Worm (Caenorhabditis elegans) whole organism, late embryonic: ENCODE measurements around the gene R12B2.6.

Source experiments
- C08G9.2 ChIP-seq: sonication (generic microtip); optimal IDR thresholded peaks from 2 replicates; lab custom pipeline; 2016; ENCODE audit warnings: mild to moderate bottlenecking, missing genetic modification characterization, moderate library complexity, missing compliant biosample characterization
- F13H6.1 ChIP-seq: sonication (generic microtip); optimal IDR thresholded peaks from 2 replicates; lab custom pipeline; 2016; ENCODE audit warnings: missing genetic modification characterization, missing compliant biosample characterization
- K02D7.2 ChIP-seq: sonication (generic microtip); optimal IDR thresholded peaks from 2 replicates; lab custom pipeline; 2017; ENCODE audit warnings: mild to moderate bottlenecking, missing genetic modification characterization, missing compliant biosample characterization
- ama-1 ChIP-seq: fragments of 150-350 bp; optimal IDR thresholded peaks from 2 replicates; lab custom pipeline; 2014
- ceh-14 ChIP-seq: sonication (generic microtip); optimal IDR thresholded peaks from 2 replicates; lab custom pipeline; 2016; ENCODE audit warnings: missing genotype, missing genetic modification characterization, missing compliant biosample characterization
- ceh-19 ChIP-seq: fragments of 200-800 bp; sonication (Bioruptor generic); optimal IDR thresholded peaks from 2 replicates; lab custom pipeline; 2018; ENCODE audit warnings: mild to moderate bottlenecking, missing genetic modification characterization, missing compliant biosample characterization
- ceh-22 ChIP-seq: sonication (generic microtip); optimal IDR thresholded peaks from 2 replicates; lab custom pipeline; 2017; ENCODE audit warnings: missing biosample characterization, missing genetic modification characterization
- ceh-24 ChIP-seq: sonication (generic microtip); optimal IDR thresholded peaks from 2 replicates; lab custom pipeline; 2016; ENCODE audit warnings: mild to moderate bottlenecking, missing genetic modification characterization, missing compliant biosample characterization
- ceh-30 ChIP-seq: fragments of 150-350 bp; optimal IDR thresholded peaks from 2 replicates; lab custom pipeline; 2014; ENCODE audit warnings: missing biosample characterization, missing genetic modification characterization
- ceh-34 ChIP-seq: sonication (generic microtip); optimal IDR thresholded peaks from 2 replicates; lab custom pipeline; 2016; ENCODE audit warnings: mild to moderate bottlenecking, missing genetic modification characterization, missing compliant biosample characterization
- ceh-45 ChIP-seq: fragments of 200-800 bp; sonication (Bioruptor generic); IDR thresholded peaks from 2 replicates; pipeline ENCODE4 v1.3.6; 2022; ENCODE audit warnings: missing genetic modification reagents, missing genetic modification characterization, missing compliant biosample characterization
- ceh-9 ChIP-seq: sonication (generic microtip); optimal IDR thresholded peaks from 2 replicates; lab custom pipeline; 2016; ENCODE audit warnings: mild to moderate bottlenecking, missing genetic modification characterization, inconsistent platforms, missing compliant biosample characterization
- che-1 ChIP-seq: sonication (generic microtip); optimal IDR thresholded peaks from 2 replicates; lab custom pipeline; 2016; ENCODE audit warnings: mild to moderate bottlenecking, missing genetic modification characterization, missing compliant biosample characterization
- dmd-4 ChIP-seq: sonication (generic microtip); optimal IDR thresholded peaks from 2 replicates; lab custom pipeline; 2016; ENCODE audit warnings: borderline replicate concordance, missing genetic modification characterization, missing compliant biosample characterization
- elt-2 ChIP-seq: sonication (generic microtip); optimal IDR thresholded peaks from 2 replicates; lab custom pipeline; 2016; ENCODE audit warnings: missing genetic modification reagents, missing genetic modification characterization, missing compliant biosample characterization
- elt-4 ChIP-seq: sonication (generic microtip); optimal IDR thresholded peaks from 2 replicates; lab custom pipeline; 2016; ENCODE audit warnings: missing genetic modification characterization, missing compliant biosample characterization
- ets-4 ChIP-seq: sonication (generic microtip); optimal IDR thresholded peaks from 2 replicates; lab custom pipeline; 2016; ENCODE audit warnings: missing genetic modification characterization, missing compliant biosample characterization
- eyg-1 ChIP-seq: sonication (generic microtip); optimal IDR thresholded peaks from 2 replicates; lab custom pipeline; 2016; ENCODE audit warnings: missing genotype, missing genetic modification characterization, missing compliant biosample characterization
- fax-1 ChIP-seq: sonication (generic microtip); optimal IDR thresholded peaks from 2 replicates; lab custom pipeline; 2016; ENCODE audit warnings: missing genotype, missing genetic modification characterization, missing compliant biosample characterization
- fkh-6 ChIP-seq: sonication (generic microtip); optimal IDR thresholded peaks from 2 replicates; lab custom pipeline; 2016; ENCODE audit warnings: missing genetic modification characterization, missing compliant biosample characterization
- gmeb-2 ChIP-seq: sonication (generic microtip); optimal IDR thresholded peaks from 2 replicates; lab custom pipeline; 2016; ENCODE audit warnings: missing genetic modification characterization, inconsistent platforms, missing compliant biosample characterization
- hlh-15 ChIP-seq: sonication (generic microtip); optimal IDR thresholded peaks from 2 replicates; lab custom pipeline; 2016; ENCODE audit warnings: missing genetic modification characterization, missing compliant biosample characterization
- hlh-30 ChIP-seq: sonication (generic microtip); optimal IDR thresholded peaks from 2 replicates; lab custom pipeline; 2017; ENCODE audit warnings: antibody characterized with exemption, missing genetic modification characterization, missing compliant biosample characterization; ENCODE audit not compliant: insufficient read depth
- madf-2 ChIP-seq: sonication (generic microtip); optimal IDR thresholded peaks from 2 replicates; lab custom pipeline; 2017; ENCODE audit warnings: missing genetic modification characterization, missing compliant biosample characterization
- mec-3 ChIP-seq: sonication (generic microtip); optimal IDR thresholded peaks from 2 replicates; lab custom pipeline; 2016; ENCODE audit warnings: borderline replicate concordance, missing genetic modification characterization, missing compliant biosample characterization
- nfya-1 ChIP-seq: sonication (generic microtip); optimal IDR thresholded peaks from 2 replicates; lab custom pipeline; 2017; ENCODE audit warnings: missing genetic modification characterization, mild to moderate bottlenecking, missing compliant biosample characterization, antibody characterized with exemption, moderate library complexity
- nhr-11 ChIP-seq: fragments of 150-350 bp; optimal IDR thresholded peaks from 2 replicates; lab custom pipeline; 2014; ENCODE audit warnings: missing biosample characterization, missing genetic modification characterization
- nhr-232 ChIP-seq: sonication (generic microtip); optimal IDR thresholded peaks from 2 replicates; lab custom pipeline; 2016; ENCODE audit warnings: missing genetic modification characterization, missing compliant biosample characterization
- npax-4 ChIP-seq: sonication (generic microtip); optimal IDR thresholded peaks from 2 replicates; lab custom pipeline; 2016; ENCODE audit warnings: missing genetic modification characterization, missing compliant biosample characterization
- pat-9 ChIP-seq: fragments of 200-800 bp; sonication (Bioruptor generic); optimal IDR thresholded peaks from 2 replicates; lab custom pipeline; 2018; ENCODE audit warnings: mild to moderate bottlenecking, missing genetic modification characterization, moderate library complexity, missing compliant biosample characterization
- pax-1 ChIP-seq: fragments of 150-350 bp; optimal IDR thresholded peaks from 2 replicates; lab custom pipeline; 2014; ENCODE audit warnings: missing biosample characterization, missing genetic modification characterization
- pqm-1 ChIP-seq: sonication (generic microtip); optimal IDR thresholded peaks from 2 replicates; lab custom pipeline; 2016; ENCODE audit warnings: missing genetic modification characterization, missing compliant biosample characterization
- pros-1 ChIP-seq: fragments of 150-350 bp; optimal IDR thresholded peaks from 2 replicates; lab custom pipeline; 2014; ENCODE audit warnings: missing biosample characterization, missing genetic modification reagents, missing genetic modification characterization
- ref-2 ChIP-seq: sonication (generic microtip); optimal IDR thresholded peaks from 2 replicates; lab custom pipeline; 2016; ENCODE audit warnings: missing genetic modification characterization, missing compliant biosample characterization
- rnt-1 ChIP-seq: sonication (generic microtip); optimal IDR thresholded peaks from 2 replicates; lab custom pipeline; 2016; ENCODE audit warnings: missing genetic modification characterization, missing compliant biosample characterization
- sdc-2 ChIP-seq: sonication (generic microtip); optimal IDR thresholded peaks from 2 replicates; lab custom pipeline; 2016; ENCODE audit warnings: missing genotype, missing genetic modification characterization, missing compliant biosample characterization
- sox-2 ChIP-seq: fragments of 200-800 bp; sonication (Bioruptor generic); IDR thresholded peaks from 2 replicates; pipeline ENCODE4 v1.3.6; 2022; ENCODE audit warnings: missing genetic modification reagents, missing genetic modification characterization, missing compliant biosample characterization
- sox-4 ChIP-seq: sonication (generic microtip); optimal IDR thresholded peaks from 2 replicates; lab custom pipeline; 2017; ENCODE audit warnings: mild to moderate bottlenecking, missing genetic modification characterization, inconsistent platforms, missing compliant biosample characterization
- syd-9 ChIP-seq: sonication (generic microtip); optimal IDR thresholded peaks from 2 replicates; lab custom pipeline; 2016; ENCODE audit warnings: mild to moderate bottlenecking, missing genetic modification characterization, moderate library complexity, missing compliant biosample characterization
- tbx-2 ChIP-seq: sonication (generic microtip); optimal IDR thresholded peaks from 2 replicates; lab custom pipeline; 2016; ENCODE audit warnings: missing genetic modification characterization, missing compliant biosample characterization
- tbx-7 ChIP-seq: sonication (generic microtip); optimal IDR thresholded peaks from 2 replicates; lab custom pipeline; 2016; ENCODE audit warnings: missing genotype, missing genetic modification characterization, missing compliant biosample characterization
- ttx-3 ChIP-seq: sonication (generic microtip); optimal IDR thresholded peaks from 2 replicates; lab custom pipeline; 2016; ENCODE audit warnings: missing genetic modification reagents, missing genetic modification characterization, missing compliant biosample characterization
- unc-42 ChIP-seq: sonication (generic microtip); optimal IDR thresholded peaks from 2 replicates; lab custom pipeline; 2016; ENCODE audit warnings: missing genotype, missing genetic modification characterization, missing compliant biosample characterization
- unc-55 ChIP-seq: sonication (generic microtip); optimal IDR thresholded peaks from 2 replicates; lab custom pipeline; 2017; ENCODE audit warnings: missing biosample characterization, missing genetic modification reagents, missing genetic modification characterization
- unc-86 ChIP-seq: sonication (generic microtip); optimal IDR thresholded peaks from 2 replicates; lab custom pipeline; 2016; ENCODE audit warnings: missing genetic modification characterization, missing compliant biosample characterization
- zip-5 ChIP-seq: sonication (generic microtip); optimal IDR thresholded peaks from 2 replicates; lab custom pipeline; 2016; ENCODE audit warnings: missing genetic modification characterization, missing compliant biosample characterization
- ztf-16 ChIP-seq: sonication (generic microtip); optimal IDR thresholded peaks from 2 replicates; lab custom pipeline; 2017; ENCODE audit warnings: missing genetic modification characterization, missing compliant biosample characterization

The R12B2.6 gene

DNA sequence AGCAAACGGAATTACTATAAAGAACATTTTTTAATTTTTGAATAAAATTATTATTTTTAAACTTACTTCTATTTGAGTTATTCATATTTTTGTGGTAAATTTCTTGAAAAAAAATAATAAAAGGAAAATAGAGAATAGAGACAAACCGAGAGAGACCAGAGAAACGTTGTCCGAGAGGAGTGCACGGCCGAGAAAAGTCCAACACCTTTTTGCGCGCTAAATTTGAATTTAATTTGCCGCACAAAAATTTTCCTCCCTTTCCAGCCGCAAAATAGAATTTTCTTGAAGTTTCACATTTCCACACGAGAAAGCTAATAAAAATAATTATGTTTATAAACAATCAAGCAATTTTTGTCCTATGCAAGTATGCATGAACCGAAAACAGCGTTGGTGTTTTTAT lies 37.8 kb upstream of the R12B2.6 start, which contains the start of the genes F01F1.11 and F01F1.3 (continued):
- TF ChIP-seq sox-2 (GFP tag; lab: Robert Waterston, UW) (no peak), ref-2 (tag; lab: Kevin White, UChicago) (peak; percentile 62), tbx-7 (peak; percentile 64), zip-5 (tag; lab: Kevin White, UChicago) (peak; percentile 38), ceh-34 (tag; lab: Kevin White, UChicago) (peak; percentile 37), rnt-1 (peak; percentile 37)

DNA sequence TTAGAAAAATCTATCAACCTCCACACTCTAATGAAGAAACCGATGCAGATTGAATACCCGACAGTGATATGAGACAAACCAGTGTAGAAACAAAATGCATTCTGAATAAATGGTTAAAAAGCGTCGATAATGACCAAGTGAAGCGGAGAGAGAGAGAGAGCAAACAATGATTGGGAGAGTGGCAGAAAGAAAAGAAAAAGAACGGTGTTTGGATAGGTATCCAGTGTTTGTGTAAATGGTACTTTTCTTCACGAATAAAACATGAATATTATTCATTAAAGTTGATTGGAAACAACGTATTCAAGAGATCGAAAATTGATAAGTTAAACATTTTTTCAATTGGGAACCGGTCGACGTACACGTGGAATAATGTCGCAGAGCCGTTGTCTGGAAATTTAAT lies 35.5 kb upstream of the R12B2.6 start, which contains the start of gene F01F1.15:
TSS of gene F01F1.15 (minus strand) at position 101 of the 400 bp plus-strand sequence.
- no peak for TF ChIP-seq ceh-30 (tag; lab: Kevin White, UChicago)
- TF ChIP-seq fkh-6 = no peak
- TF ChIP-seq madf-2 (tag; lab: Kevin White, UChicago) = no peak
- no peak for TF ChIP-seq elt-2 (tag; lab: Kevin White, UChicago)
- TF ChIP-seq eyg-1 (tag; lab: Kevin White, UChicago) = no peak
- TF ChIP-seq pros-1 (tag; lab: Kevin White, UChicago) = no peak
- no peak for TF ChIP-seq mec-3
- no peak for TF ChIP-seq ceh-34 (tag; lab: Kevin White, UChicago)
- no peak for TF ChIP-seq dmd-4 (tag; lab: Kevin White, UChicago)
- TF ChIP-seq K02D7.2 = no peak
- TF ChIP-seq gmeb-2 (tag; lab: Kevin White, UChicago) = no peak
- TF ChIP-seq sox-4 (tag; lab: Kevin White, UChicago) = no peak
- no peak for TF ChIP-seq nhr-11 (tag; lab: Kevin White, UChicago)
- TF ChIP-seq che-1 = no peak
- no peak for TF ChIP-seq zip-5 (tag; lab: Kevin White, UChicago)
- no peak for TF ChIP-seq ceh-9
- no peak for TF ChIP-seq tbx-7
- TF ChIP-seq ceh-24 (tag; lab: Kevin White, UChicago) = no peak
- no peak for TF ChIP-seq hlh-30 (tag; lab: Kevin White, UChicago)
- TF ChIP-seq tbx-2 = no peak
- TF ChIP-seq, all 69 proteins: peak for 0

DNA sequence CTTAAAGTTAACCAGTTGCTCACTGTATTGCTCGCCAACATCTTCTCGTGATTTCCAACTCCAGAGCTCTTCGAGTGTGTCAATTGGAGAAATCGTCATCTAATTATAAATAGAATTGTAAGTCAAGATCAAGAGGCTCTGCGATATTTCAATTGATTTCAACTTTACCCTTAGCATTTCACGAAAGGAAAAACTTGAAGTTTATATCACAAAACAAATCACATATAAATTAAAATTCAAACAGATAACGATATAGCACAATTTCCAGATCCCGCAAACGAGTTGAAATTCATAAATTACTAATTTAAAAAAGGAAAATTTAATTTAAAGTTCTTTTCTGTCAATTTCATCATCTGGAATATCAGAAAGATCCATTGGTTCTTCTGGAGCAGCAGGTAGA lies 34.4 kb upstream of the R12B2.6 start, which contains the start of gene eng-1:
TSS of gene eng-1 (minus strand) at position 101 of the 400 bp plus-strand sequence.
- TF ChIP-seq fkh-6 (no peak), nfya-1 (no peak), pqm-1 (tag; lab: Kevin White, UChicago) (no peak), mec-3 (no peak), syd-9 (tag; lab: Kevin White, UChicago) (no peak), ceh-19 (GFP tag; lab: Kevin White, UChicago) (no peak), ceh-14 (tag; lab: Kevin White, UChicago) (no peak), nhr-232 (tag; lab: Kevin White, UChicago) (no peak), pat-9 (no peak), hlh-30 (tag; lab: Kevin White, UChicago) (no peak), ama-1 (lab: Kevin White, UChicago) (no peak), npax-4 (tag; lab: Kevin White, UChicago) (no peak)
- TF ChIP-seq, all 69 proteins: peak for 0

DNA sequence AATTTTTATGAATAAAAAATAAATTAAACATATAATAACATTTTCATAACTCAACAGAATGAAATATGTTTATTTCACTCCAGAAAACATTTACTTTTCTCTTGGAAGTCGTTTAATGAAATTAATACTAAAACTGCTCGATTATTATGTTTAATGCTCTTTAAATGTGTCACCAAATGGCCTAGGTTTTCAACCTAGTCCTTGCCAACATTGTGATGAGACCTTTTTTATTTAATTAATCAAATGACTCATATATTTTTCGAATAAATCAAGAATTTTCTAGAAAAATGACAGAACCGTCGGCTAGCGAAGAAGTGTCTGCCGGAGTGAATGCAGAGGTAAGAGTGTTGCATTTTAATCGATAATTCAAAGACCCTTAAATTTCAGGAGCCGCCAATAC lies 30.3 kb upstream of the R12B2.6 start, which contains the start of gene rabn-5:
TSS of gene rabn-5 (plus strand) at position 284 of the 400 bp plus-strand sequence.
- TF ChIP-seq ztf-16 (tag; lab: Kevin White, UChicago) = no peak
- TF ChIP-seq F13H6.1 (tag; lab: Kevin White, UChicago) = no peak
- TF ChIP-seq ceh-24 (tag; lab: Kevin White, UChicago) = no peak
- peak; percentile 42 for TF ChIP-seq ets-4 (tag; lab: Kevin White, UChicago)
- no peak for TF ChIP-seq ceh-22
- no peak for TF ChIP-seq elt-4 (tag; lab: Kevin White, UChicago)
- peak; percentile 12 for TF ChIP-seq unc-55 (GFP tag; lab: Kevin White, UChicago)
- no peak for TF ChIP-seq sox-2 (GFP tag; lab: Robert Waterston, UW)
- TF ChIP-seq ttx-3 (tag; lab: Kevin White, UChicago) = no peak
- TF ChIP-seq fkh-6 = no peak
- no peak for TF ChIP-seq ceh-30 (tag; lab: Kevin White, UChicago)
- TF ChIP-seq sdc-2 (tag; lab: Kevin White, UChicago) = no peak
- TF ChIP-seq pax-1 = no peak
- no peak for TF ChIP-seq hlh-15 (tag; lab: Kevin White, UChicago)
- TF ChIP-seq eyg-1 (tag; lab: Kevin White, UChicago) = no peak
- no peak for TF ChIP-seq hlh-30 (tag; lab: Kevin White, UChicago)
- no peak for TF ChIP-seq ama-1 (lab: Kevin White, UChicago)
- peak; percentile 58 for TF ChIP-seq unc-42 (tag; lab: Kevin White, UChicago)
- no peak for TF ChIP-seq ceh-34 (tag; lab: Kevin White, UChicago)
- TF ChIP-seq ceh-45 (GFP tag; lab: Robert Waterston, UW) = no peak
- TF ChIP-seq unc-86 (tag; lab: Kevin White, UChicago) = no peak
- TF ChIP-seq ceh-9 = no peak
- TF ChIP-seq C08G9.2 (tag; lab: Kevin White, UChicago) = no peak
- TF ChIP-seq gmeb-2 (tag; lab: Kevin White, UChicago) = no peak
- no peak for TF ChIP-seq pqm-1 (tag; lab: Kevin White, UChicago)
- TF ChIP-seq fax-1 (tag; lab: Kevin White, UChicago) = no peak
